Worm (Caenorhabditis elegans): Measurements from ENCODE around the gene swip-10.

The swip-10 gene

ce11 chrX:2144236-2144635 is 26.2 kb upstream of the swip-10 start:
- no peak for TF ChIP-seq F13C5.2 (tag; optimal IDR thresholded peaks at IDR 0.05)
- no peak for TF ChIP-seq hmg-4 (GFP tag; optimal IDR thresholded peaks at IDR 0.05)
- no peak for TF ChIP-seq B0310.2 (tag; optimal IDR thresholded peaks at IDR 0.05)
- TF ChIP-seq ets-7 (tag; optimal IDR thresholded peaks at IDR 0.05) = no peak
- TF ChIP-seq ceh-36 (tag; optimal IDR thresholded peaks at IDR 0.05) = no peak
- no peak for TF ChIP-seq scrt-1 (GFP tag; IDR thresholded peaks at IDR 0.05)
- no peak for TF ChIP-seq hmbx-1 (tag; optimal IDR thresholded peaks at IDR 0.05)
- TF ChIP-seq ama-1 (optimal IDR thresholded peaks at IDR 0.05) = no peak
- TF ChIP-seq tbx-11 (GFP tag; IDR thresholded peaks at IDR 0.05) = no peak
- no peak for TF ChIP-seq flt-1 (GFP tag; IDR thresholded peaks at IDR 0.05)
- no peak for TF ChIP-seq sea-1 (GFP tag; conservative IDR thresholded peaks at IDR 0.05)

- TF ChIP-seq B0310.2 (tag; optimal IDR thresholded peaks at IDR 0.05) (no peak), ceh-36 (tag; optimal IDR thresholded peaks at IDR 0.05) (no peak), hnd-1 (tag; optimal IDR thresholded peaks at IDR 0.05) (no peak), aly-1 (tag; optimal IDR thresholded peaks at IDR 0.05) (no peak), tbx-37 (GFP tag; conservative IDR thresholded peaks at IDR 0.05) (no peak), F13C5.2 (tag; optimal IDR thresholded peaks at IDR 0.05) (no peak), hmbx-1 (tag; optimal IDR thresholded peaks at IDR 0.05) (no peak), ceh-13 (GFP tag; optimal IDR thresholded peaks at IDR 0.05) (no peak)
Observed at ce11 chrX:2140610-2141009, 22.5 kb upstream of the swip-10 start.

ce11 chrX:2138923-2139322 is 20.9 kb upstream of the swip-10 start:
- TF ChIP-seq tbx-37 (GFP tag; conservative IDR thresholded peaks at IDR 0.05) (no peak), ceh-36 (tag; optimal IDR thresholded peaks at IDR 0.05) (no peak), ceh-13 (GFP tag; optimal IDR thresholded peaks at IDR 0.05) (no peak), ets-7 (tag; optimal IDR thresholded peaks at IDR 0.05) (no peak), scrt-1 (GFP tag; IDR thresholded peaks at IDR 0.05) (no peak), B0310.2 (tag; optimal IDR thresholded peaks at IDR 0.05) (no peak), sea-1 (GFP tag; conservative IDR thresholded peaks at IDR 0.05) (no peak), ama-1 (optimal IDR thresholded peaks at IDR 0.05) (no peak), hnd-1 (tag; optimal IDR thresholded peaks at IDR 0.05) (no peak), tbx-11 (GFP tag; IDR thresholded peaks at IDR 0.05) (no peak), hmbx-1 (tag; optimal IDR thresholded peaks at IDR 0.05) (no peak), hmg-4 (GFP tag; optimal IDR thresholded peaks at IDR 0.05) (no peak)

- TF ChIP-seq pes-1 (GFP tag; IDR thresholded peaks at IDR 0.05) (no peak), F13C5.2 (tag; optimal IDR thresholded peaks at IDR 0.05) (no peak), hnd-1 (tag; optimal IDR thresholded peaks at IDR 0.05) (no peak), B0310.2 (tag; optimal IDR thresholded peaks at IDR 0.05) (no peak), flt-1 (GFP tag; IDR thresholded peaks at IDR 0.05) (no peak), tbx-37 (GFP tag; conservative IDR thresholded peaks at IDR 0.05) (no peak), aly-1 (tag; optimal IDR thresholded peaks at IDR 0.05) (no peak), ceh-36 (tag; optimal IDR thresholded peaks at IDR 0.05) (no peak), tbx-11 (GFP tag; IDR thresholded peaks at IDR 0.05) (no peak), hmbx-1 (tag; optimal IDR thresholded peaks at IDR 0.05) (no peak), sea-1 (GFP tag; conservative IDR thresholded peaks at IDR 0.05) (no peak), ets-7 (tag; optimal IDR thresholded peaks at IDR 0.05) (no peak), ceh-13 (GFP tag; optimal IDR thresholded peaks at IDR 0.05) (no peak), scrt-1 (GFP tag; IDR thresholded peaks at IDR 0.05) (no peak), ama-1 (optimal IDR thresholded peaks at IDR 0.05) (no peak), tra-4 (tag; optimal IDR thresholded peaks at IDR 0.05) (no peak), hmg-4 (GFP tag; optimal IDR thresholded peaks at IDR 0.05) (no peak)
Observed at ce11 chrX:2136937-2137336, 18.9 kb upstream of the swip-10 start.

- TF ChIP-seq ceh-36 (tag; optimal IDR thresholded peaks at IDR 0.05) (no peak), hnd-1 (tag; optimal IDR thresholded peaks at IDR 0.05) (no peak), scrt-1 (GFP tag; IDR thresholded peaks at IDR 0.05) (no peak), hmg-4 (GFP tag; optimal IDR thresholded peaks at IDR 0.05) (no peak), flt-1 (GFP tag; IDR thresholded peaks at IDR 0.05) (no peak), F13C5.2 (tag; optimal IDR thresholded peaks at IDR 0.05) (no peak), ceh-13 (GFP tag; optimal IDR thresholded peaks at IDR 0.05) (no peak), tra-4 (tag; optimal IDR thresholded peaks at IDR 0.05) (no peak), B0310.2 (tag; optimal IDR thresholded peaks at IDR 0.05) (no peak), aly-1 (tag; optimal IDR thresholded peaks at IDR 0.05) (no peak), hmbx-1 (tag; optimal IDR thresholded peaks at IDR 0.05) (no peak), pes-1 (GFP tag; IDR thresholded peaks at IDR 0.05) (no peak), ets-7 (tag; optimal IDR thresholded peaks at IDR 0.05) (no peak)
Observed at ce11 chrX:2131650-2132049, 13.6 kb upstream of the swip-10 start, which contains the start of gene F53B1.9. TSS of gene F53B1.9 (minus strand) at chrX:2131844.

ce11 chrX:2130141-2130540 is 12.1 kb upstream of the swip-10 start, which contains the start of gene F53B1.8:
TSS of gene F53B1.8 (minus strand) at chrX:2130241.
- TF ChIP-seq ceh-13 (GFP tag; optimal IDR thresholded peaks at IDR 0.05) = no peak
- TF ChIP-seq tra-4 (tag; optimal IDR thresholded peaks at IDR 0.05) = no peak
- no peak for TF ChIP-seq B0310.2 (tag; optimal IDR thresholded peaks at IDR 0.05)
- no peak for TF ChIP-seq scrt-1 (GFP tag; IDR thresholded peaks at IDR 0.05)
- no peak for TF ChIP-seq tbx-37 (GFP tag; conservative IDR thresholded peaks at IDR 0.05)
- no peak for TF ChIP-seq F13C5.2 (tag; optimal IDR thresholded peaks at IDR 0.05)
- TF ChIP-seq ama-1 (optimal IDR thresholded peaks at IDR 0.05) = no peak
- TF ChIP-seq sea-1 (GFP tag; conservative IDR thresholded peaks at IDR 0.05) = no peak
- no peak for TF ChIP-seq ceh-36 (tag; optimal IDR thresholded peaks at IDR 0.05)
- TF ChIP-seq flt-1 (GFP tag; IDR thresholded peaks at IDR 0.05) = no peak
- TF ChIP-seq hmbx-1 (tag; optimal IDR thresholded peaks at IDR 0.05) = no peak
- no peak for TF ChIP-seq hmg-4 (GFP tag; optimal IDR thresholded peaks at IDR 0.05)
- no peak for TF ChIP-seq pes-1 (GFP tag; IDR thresholded peaks at IDR 0.05)
- TF ChIP-seq hnd-1 (tag; optimal IDR thresholded peaks at IDR 0.05) = no peak
- TF ChIP-seq aly-1 (tag; optimal IDR thresholded peaks at IDR 0.05) = no peak
- TF ChIP-seq ets-7 (tag; optimal IDR thresholded peaks at IDR 0.05) = no peak
- TF ChIP-seq tbx-11 (GFP tag; IDR thresholded peaks at IDR 0.05) = no peak

ce11 chrX:2120961-2121360 is 2.9 kb upstream of the swip-10 start, which contains the start of gene gpa-5:
TSS of gene gpa-5 (minus strand) at chrX:2121061.
- no peak for TF ChIP-seq sea-1 (GFP tag; conservative IDR thresholded peaks at IDR 0.05)
